Worm (Caenorhabditis elegans): ENCODE measurements around the gene M142.8.

M142.8 gene

ce11 chrIII:10933331-10933730 lies at the start of gene M142.8:
Gene M142.8, plus strand, starts transcription at chrIII:10933631.
- TF ChIP-seq nhr-12 (tag; optimal IDR thresholded peaks at IDR 0.05), result no peak
- TF ChIP-seq drap-1 (GFP tag; optimal IDR thresholded peaks at IDR 0.05), result no peak
- no peak for TF ChIP-seq lsy-2 (tag; optimal IDR thresholded peaks at IDR 0.05)
- TF ChIP-seq elt-3 (tag; optimal IDR thresholded peaks at IDR 0.05), result no peak
- no peak for TF ChIP-seq lin-13 (tag; optimal IDR thresholded peaks at IDR 0.05)
- no peak for TF ChIP-seq sem-2 (GFP tag; optimal IDR thresholded peaks at IDR 0.05)
- TF ChIP-seq bed-3 (GFP tag; optimal IDR thresholded peaks at IDR 0.05), result no peak
- TF ChIP-seq ceh-39 (tag; optimal IDR thresholded peaks at IDR 0.05), result no peak
- no peak for TF ChIP-seq nhr-2 (tag; optimal IDR thresholded peaks at IDR 0.05)
- TF ChIP-seq nhr-76 (tag; optimal IDR thresholded peaks at IDR 0.05), result no peak
- TF ChIP-seq pha-4 (tag; optimal IDR thresholded peaks at IDR 0.05), result no peak
- no peak for TF ChIP-seq lin-32 (GFP tag; optimal IDR thresholded peaks at IDR 0.05)
- TF ChIP-seq snpc-4 (tag; optimal IDR thresholded peaks at IDR 0.05), result no peak
- no peak for TF ChIP-seq tbx-8 (GFP tag; optimal IDR thresholded peaks at IDR 0.05)
- no peak for TF ChIP-seq hlh-1 (tag; optimal IDR thresholded peaks at IDR 0.05)

- TF ChIP-seq ceh-39 (tag; optimal IDR thresholded peaks at IDR 0.05), result no peak
- TF ChIP-seq ceh-83 (GFP tag; optimal IDR thresholded peaks at IDR 0.05), result no peak
- TF ChIP-seq M03D4.4 (tag; optimal IDR thresholded peaks at IDR 0.05), result no peak
- no peak for TF ChIP-seq elt-1 (tag; optimal IDR thresholded peaks at IDR 0.05; ENCODE audit: borderline replicate concordance, insufficient read depth)
- no peak for TF ChIP-seq flh-1 (GFP tag; optimal IDR thresholded peaks at IDR 0.05)
- no peak for TF ChIP-seq unc-62 (GFP tag; optimal IDR thresholded peaks at IDR 0.05)
- TF ChIP-seq tbx-8 (GFP tag; optimal IDR thresholded peaks at IDR 0.05), result no peak
- TF ChIP-seq ces-1 (GFP tag; optimal IDR thresholded peaks at IDR 0.05), result no peak
- no peak for TF ChIP-seq zip-8 (tag; optimal IDR thresholded peaks at IDR 0.05)
- TF ChIP-seq bed-3 (GFP tag; optimal IDR thresholded peaks at IDR 0.05), result no peak
- no peak for TF ChIP-seq lin-13 (tag; optimal IDR thresholded peaks at IDR 0.05)
Measured at ce11 chrIII:10888824-10889223, 44.6 kb upstream of the M142.8 start.

DNA sequence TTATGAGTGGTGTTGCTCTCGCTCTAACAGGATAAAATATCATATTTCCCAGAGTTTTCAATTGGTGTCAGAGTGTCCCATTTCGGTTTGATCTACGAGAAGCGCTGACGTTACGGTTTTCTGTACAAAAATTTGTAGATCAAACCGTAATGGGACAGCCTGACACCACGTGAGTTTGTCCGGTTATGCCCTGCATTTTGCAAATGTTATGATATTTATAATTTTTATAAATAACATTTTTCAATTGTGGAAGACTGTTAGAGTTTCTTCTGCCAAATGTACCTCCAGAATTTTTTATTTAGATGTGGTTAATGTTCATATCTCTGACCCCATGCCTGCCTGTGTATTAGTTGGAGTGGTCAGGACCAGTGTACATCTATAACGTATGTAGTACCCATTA lies 39.2 kb upstream of the M142.8 start, which contains the start of gene fbxb-87:
Gene fbxb-87 (plus strand): TSS at position 301 of the 400 bp plus-strand sequence.
- TF ChIP-seq elt-1 (tag; optimal IDR thresholded peaks at IDR 0.05; ENCODE audit: borderline replicate concordance, insufficient read depth) (no peak), bed-3 (GFP tag; optimal IDR thresholded peaks at IDR 0.05) (no peak), ces-1 (GFP tag; optimal IDR thresholded peaks at IDR 0.05) (no peak), snpc-4 (tag; optimal IDR thresholded peaks at IDR 0.05) (no peak), sptf-1 (tag; optimal IDR thresholded peaks at IDR 0.05) (no peak), nhr-12 (tag; optimal IDR thresholded peaks at IDR 0.05) (no peak), nhr-76 (tag; optimal IDR thresholded peaks at IDR 0.05) (no peak), ceh-83 (GFP tag; optimal IDR thresholded peaks at IDR 0.05) (no peak), tbx-8 (GFP tag; optimal IDR thresholded peaks at IDR 0.05) (no peak), ceh-39 (tag; optimal IDR thresholded peaks at IDR 0.05) (no peak), lin-32 (GFP tag; optimal IDR thresholded peaks at IDR 0.05) (no peak)

- TF ChIP-seq lsy-2 (tag; optimal IDR thresholded peaks at IDR 0.05), result peak; percentile 5
- peak; percentile 74 for TF ChIP-seq ces-1 (GFP tag; optimal IDR thresholded peaks at IDR 0.05)
- no peak for TF ChIP-seq M03D4.4 (tag; optimal IDR thresholded peaks at IDR 0.05)
- no peak for TF ChIP-seq elt-3 (tag; optimal IDR thresholded peaks at IDR 0.05)
- no peak for TF ChIP-seq mab-5 (tag; optimal IDR thresholded peaks at IDR 0.05)
- no peak for TF ChIP-seq cnd-1 (tag; optimal IDR thresholded peaks at IDR 0.05)
- no peak for TF ChIP-seq bed-3 (GFP tag; optimal IDR thresholded peaks at IDR 0.05)
- TF ChIP-seq mep-1 (tag; optimal IDR thresholded peaks at IDR 0.05), result peak; percentile 53
Measured at ce11 chrIII:10895817-10896413, 37.5 kb upstream of the M142.8 start, which contains the start of gene com-1. Gene com-1, plus strand, starts transcription at chrIII:10896363.

ce11 chrIII:10902341-10902740 lies 31.1 kb upstream of the M142.8 start, which contains the start of gene unc-119:
Gene unc-119, plus strand, starts transcription at chrIII:10902641.
- TF ChIP-seq cnd-1 (tag; optimal IDR thresholded peaks at IDR 0.05) (no peak), sem-2 (GFP tag; optimal IDR thresholded peaks at IDR 0.05) (no peak), nhr-76 (tag; optimal IDR thresholded peaks at IDR 0.05) (no peak), sptf-1 (tag; optimal IDR thresholded peaks at IDR 0.05) (no peak), flh-1 (GFP tag; optimal IDR thresholded peaks at IDR 0.05) (no peak), unc-39 (tag; optimal IDR thresholded peaks at IDR 0.05) (no peak), nhr-237 (tag; optimal IDR thresholded peaks at IDR 0.05) (no peak), unc-62 (GFP tag; optimal IDR thresholded peaks at IDR 0.05) (no peak), ztf-11 (tag; optimal IDR thresholded peaks at IDR 0.05) (no peak)

All from whole organism, mixed stage, embryonic.